Fruit fly (Drosophila melanogaster) S2 (cell line): ENCODE data around the gene Sugb.

Source experiments
- CG8478 ChIP-seq: fragments of >200 bp; optimal IDR thresholded peaks from 2 replicates; lab custom pipeline; 2018
- CTCF ChIP-seq, 2 experiments: fragments of >200 bp; optimal IDR thresholded peaks; 2 replicates each; lab custom pipeline; 2018

Sugb gene

dm6 chr3L:11716899-11717298 lies 33.1 kb downstream of the Sugb start:
- TF ChIP-seq CTCF (optimal IDR thresholded peaks at IDR 0.05; lab: Kevin White, UChicago) (no peak), CG8478 (no peak)

- TF ChIP-seq CTCF (optimal IDR thresholded peaks at IDR 0.05; lab: Kevin White, UChicago) (no peak), CG8478 (no peak)
These were observed 33.5 kb downstream of the Sugb start for dm6 chr3L:11717300-11717699.

dm6 chr3L:11717993-11718392 lies 34.2 kb downstream of the Sugb start:
- TF ChIP-seq CTCF (optimal IDR thresholded peaks at IDR 0.05; lab: Kevin White, UChicago) (no peak), CG8478 (no peak)

dm6 chr3L:11720780-11721179 lies 37.0 kb downstream of the Sugb start, which contains the start of gene Bmcp:
TSS of gene Bmcp (plus strand) at chr3L:11720934.
- no peak for TF ChIP-seq CTCF (optimal IDR thresholded peaks at IDR 0.05; lab: Kevin White, UChicago)
- no peak for TF ChIP-seq CG8478

- TF ChIP-seq CTCF (optimal IDR thresholded peaks at IDR 0.05; lab: Kevin White, UChicago) (no peak), CG8478 (no peak)
These were observed 37.7 kb downstream of the Sugb start for dm6 chr3L:11721498-11721946.

- no peak for TF ChIP-seq CTCF (optimal IDR thresholded peaks at IDR 0.05; lab: Kevin White, UChicago)
- no peak for TF ChIP-seq CG8478
These were observed 44.4 kb downstream of the Sugb start, which contains the start of gene sunn for dm6 chr3L:11728147-11728546. TSS of gene sunn (plus strand) at chr3L:11728348.

- no peak for TF ChIP-seq CTCF (optimal IDR thresholded peaks at IDR 0.05; lab: Kevin White, UChicago)
- no peak for TF ChIP-seq CG8478
These were observed 48.1 kb downstream of the Sugb start, which contains the start of gene CG32087 for dm6 chr3L:11731841-11732240. TSS of gene CG32087 (plus strand) at chr3L:11732141.
